Worm (Caenorhabditis elegans) whole organism, young adult: Measurements from ENCODE around the gene pcn-1.

Experiments
- B0261.1 ChIP-seq: sonication (generic microtip); optimal IDR thresholded peaks from 2 replicates; lab custom pipeline; 2016; ENCODE audit warnings: mild to moderate bottlenecking, missing genetic modification characterization, moderate library complexity, missing compliant biosample characterization
- ama-1 ChIP-seq, 3 experiments: fragments of 150-350 bp in 1 of 3; sonication (generic microtip) in 2 of 3; optimal IDR thresholded peaks; 2 replicates each; lab custom pipeline; 2014 to 2018; ENCODE audit warnings: missing biosample characterization in 2 of 3, missing genetic modification characterization in 2 of 3, missing genetic modification reagents in 2 of 3
- cebp-1 ChIP-seq, 2 experiments: fragments of 200-800 bp in 1 of 2; sonication (Bioruptor generic) in 1 of 2; sonication (generic microtip) in 1 of 2; IDR thresholded peaks in 1 of 2; optimal IDR thresholded peaks in 1 of 2; 2 replicates each; pipeline versions ENCODE4 v1.3.6 to Lab custom; 2017 to 2022; ENCODE audit warnings: missing compliant biosample characterization in 2 of 2, missing genetic modification characterization in 2 of 2, mild to moderate bottlenecking in 1 of 2, missing genetic modification reagents in 1 of 2, moderate library complexity in 1 of 2
- dpff-1 ChIP-seq: sonication (generic microtip); optimal IDR thresholded peaks from 2 replicates; lab custom pipeline; 2017; ENCODE audit warnings: mild to moderate bottlenecking, missing genetic modification characterization, missing compliant biosample characterization
- hmg-1.2 ChIP-seq: fragments of 200-800 bp; sonication (Bioruptor generic); IDR thresholded peaks from 2 replicates; pipeline ENCODE4 v1.3.6; 2022; ENCODE audit warnings: missing genetic modification reagents, missing genetic modification characterization, missing compliant biosample characterization
- hmg-20 ChIP-seq: fragments of 200-800 bp; sonication (Bioruptor generic); IDR thresholded peaks from 2 replicates; pipeline ENCODE4 v1.3.6; 2022; ENCODE audit warnings: missing genetic modification reagents, missing genetic modification characterization, missing compliant biosample characterization
- lin-35 ChIP-seq, 3 experiments: fragments of 150-350 bp in 2 of 3; sonication (generic microtip) in 1 of 3; optimal IDR thresholded peaks; 2 replicates each; lab custom pipeline; 2014 to 2018; ENCODE audit warnings: missing biosample characterization in 3 of 3, missing genetic modification characterization in 3 of 3, missing genetic modification reagents in 3 of 3
- lir-1 ChIP-seq: fragments of 200-800 bp; sonication (Bioruptor generic); conservative IDR thresholded peaks from 2 replicates; pipeline ENCODE4 v1.3.6; 2022; ENCODE audit warnings: missing genetic modification reagents, missing genetic modification characterization, missing compliant biosample characterization
- mcd-1 ChIP-seq: fragments of 200-800 bp; sonication (Bioruptor generic); IDR thresholded peaks from 2 replicates; pipeline ENCODE4 v1.3.6; 2022; ENCODE audit warnings: missing genetic modification reagents, missing genetic modification characterization, missing compliant biosample characterization
- pha-4 ChIP-seq: fragments of 150-350 bp; sonication (generic microtip); optimal IDR thresholded peaks from 2 replicates; lab custom pipeline; 2014; ENCODE audit warnings: missing biosample characterization, missing genetic modification reagents, missing genetic modification characterization
- tbp1 ChIP-seq: fragments of 200-800 bp; sonication (Bioruptor generic); optimal IDR thresholded peaks from 2 replicates; lab custom pipeline; 2018; ENCODE audit warnings: mild to moderate bottlenecking, missing genetic modification characterization, missing compliant biosample characterization
- unc-62 ChIP-seq: fragments of 150-350 bp; optimal IDR thresholded peaks from 2 replicates; lab custom pipeline; 2014; ENCODE audit warnings: missing biosample characterization, missing genetic modification reagents, missing genetic modification characterization

ce11 chrIV:4047628-4048027 lies 1.6 kb downstream of the pcn-1 start:
- TF ChIP-seq pha-4 (tag; lab: Kevin White, UChicago) (no peak), mcd-1 (peak; percentile 27; the same call in 1 of the 2 replicates), lin-35 (GFP tag; optimal IDR thresholded peaks at IDR 0.05; lab: Kevin White, UChicago) (peak in 1 of 3 experiments; percentile 36), tbp1 (peak; percentile 33), ama-1 (optimal IDR thresholded peaks at IDR 0.05; lab: Kevin White, UChicago) (no peak), ama-1 (GFP tag; optimal IDR thresholded peaks at IDR 0.05; lab: Kevin White, UChicago) (peak in 1 of 2 experiments; percentile 86), unc-62 (GFP tag; lab: Kevin White, UChicago) (no peak), hmg-20 (GFP tag; lab: Robert Waterston, UW) (0 out of 2 replicates have a peak, but pooled peaks have one; percentile 4), B0261.1 (no peak), lir-1 (no peak), dpff-1 (tag; lab: Kevin White, UChicago) (no peak), hmg-1.2 (GFP tag; lab: Robert Waterston, UW) (peak; percentile 38), cebp-1 (GFP tag; IDR thresholded peaks at IDR 0.05; lab: Robert Waterston, UW) (no peak), cebp-1 (tag; optimal IDR thresholded peaks at IDR 0.05; lab: Kevin White, UChicago) (peak; percentile 48)
